Worm (Caenorhabditis elegans): ENCODE measurements around the gene fbxa-6.

fbxa-6 gene

ce11 chrIII:28841-29240 lies 25.9 kb upstream of the fbxa-6 start:
- no peak for TF ChIP-seq nhr-10 (tag; optimal IDR thresholded peaks at IDR 0.05)
- TF ChIP-seq lin-39 (tag; optimal IDR thresholded peaks at IDR 0.05), result no peak
- no peak for TF ChIP-seq tra-1 (GFP tag; IDR thresholded peaks at IDR 0.05)
- no peak for TF ChIP-seq T26A8.4 (GFP tag; IDR thresholded peaks at IDR 0.05)
- TF ChIP-seq F10B5.3 (tag; optimal IDR thresholded peaks at IDR 0.05), result no peak
- TF ChIP-seq daf-12 (tag; optimal IDR thresholded peaks at IDR 0.05), result no peak
- no peak for TF ChIP-seq jun-1 (tag; optimal IDR thresholded peaks at IDR 0.05)
- TF ChIP-seq snpc-1.2 (GFP tag; IDR thresholded peaks at IDR 0.05), result no peak
- TF ChIP-seq tag-97 (GFP tag; IDR thresholded peaks at IDR 0.05), result no peak
- no peak for TF ChIP-seq unc-39 (tag; optimal IDR thresholded peaks at IDR 0.05)

- TF ChIP-seq daf-19 (GFP tag; conservative IDR thresholded peaks at IDR 0.05) (no peak), dve-1 (tag; optimal IDR thresholded peaks at IDR 0.05; ENCODE audit: insufficient read depth) (no peak), spr-1 (tag; optimal IDR thresholded peaks at IDR 0.05) (no peak), ces-1 (GFP tag; optimal IDR thresholded peaks at IDR 0.05) (no peak), aha-1 (tag) (no peak), D1046.2 (GFP tag; IDR thresholded peaks at IDR 0.05) (no peak), daf-12 (tag; optimal IDR thresholded peaks at IDR 0.05) (no peak), vab-7 (GFP tag; IDR thresholded peaks at IDR 0.05) (no peak), lim-7 (GFP tag; IDR thresholded peaks at IDR 0.05) (no peak), daf-16 (GFP tag; optimal IDR thresholded peaks at IDR 0.05) (no peak), daf-16 (tag; optimal IDR thresholded peaks at IDR 0.05) (no peak), dmd-6 (GFP tag; IDR thresholded peaks at IDR 0.05) (no peak), nhr-48 (tag; optimal IDR thresholded peaks at IDR 0.05) (no peak), tra-1 (GFP tag; IDR thresholded peaks at IDR 0.05) (no peak), lin-38 (GFP tag; IDR thresholded peaks at IDR 0.05) (no peak), hlh-11 (tag; optimal IDR thresholded peaks at IDR 0.05) (no peak), F37D6.2 (tag; optimal IDR thresholded peaks at IDR 0.05) (no peak), lin-1 (GFP tag; IDR thresholded peaks at IDR 0.05) (no peak), mes-2 (tag; optimal IDR thresholded peaks at IDR 0.05; ENCODE audit: poor library complexity, severe bottlenecking) (no peak), pqm-1 (tag; optimal IDR thresholded peaks at IDR 0.05) (no peak)
These were observed 24.5 kb upstream of the fbxa-6 start for ce11 chrIII:27341-27947.

ce11 chrIII:25582-25996 lies 22.7 kb upstream of the fbxa-6 start:
- TF ChIP-seq lin-1 (GFP tag; IDR thresholded peaks at IDR 0.05), result no peak
- TF ChIP-seq dmd-6 (GFP tag; IDR thresholded peaks at IDR 0.05), result peak; percentile 47
- peak; percentile 55 for TF ChIP-seq mes-2 (tag; optimal IDR thresholded peaks at IDR 0.05; ENCODE audit: poor library complexity, severe bottlenecking)
- TF ChIP-seq ZK337.2 (GFP tag; IDR thresholded peaks at IDR 0.05), result no peak
- TF ChIP-seq skn-1 (tag; optimal IDR thresholded peaks at IDR 0.05), result no peak
- TF ChIP-seq hif-1 (tag; optimal IDR thresholded peaks at IDR 0.05), result peak in 1 of 2 experiments; percentile 80
- no peak for TF ChIP-seq lin-29 (GFP tag; IDR thresholded peaks at IDR 0.05)
- TF ChIP-seq unc-39 (tag; optimal IDR thresholded peaks at IDR 0.05), result no peak
- no peak for TF ChIP-seq ZK546.5 (tag; optimal IDR thresholded peaks at IDR 0.05)
- no peak for TF ChIP-seq pha-4 (GFP tag; IDR thresholded peaks at IDR 0.05)
- TF ChIP-seq pha-4 (tag; optimal IDR thresholded peaks at IDR 0.05), result no peak
- no peak for TF ChIP-seq saeg-2 (GFP tag; IDR thresholded peaks at IDR 0.05)
- peak in 1 of 2 experiments; percentile 61 for TF ChIP-seq unc-62 (GFP tag; optimal IDR thresholded peaks at IDR 0.05 in 1 of 2)
- no peak for TF ChIP-seq unc-62 (tag; optimal IDR thresholded peaks at IDR 0.05)
- no peak for TF ChIP-seq ztf-11 (tag; optimal IDR thresholded peaks at IDR 0.05)
- peak; percentile 80 for TF ChIP-seq F37D6.2 (tag; optimal IDR thresholded peaks at IDR 0.05)
- TF ChIP-seq mdt-29 (GFP tag; IDR thresholded peaks at IDR 0.05), result no peak
- peak; percentile 65; the same call in 1 of the 2 replicates for TF ChIP-seq arid-1 (GFP tag; conservative IDR thresholded peaks at IDR 0.05)
- no peak for TF ChIP-seq dve-1 (tag; optimal IDR thresholded peaks at IDR 0.05; ENCODE audit: insufficient read depth)
- TF ChIP-seq nhr-77 (tag; optimal IDR thresholded peaks at IDR 0.05), result no peak
- TF ChIP-seq nhr-102 (tag; optimal IDR thresholded peaks at IDR 0.05), result no peak
- TF ChIP-seq daf-16 (GFP tag; optimal IDR thresholded peaks at IDR 0.05), result no peak
- no peak for TF ChIP-seq daf-16 (tag; optimal IDR thresholded peaks at IDR 0.05)
- no peak for TF ChIP-seq nhr-25 (tag; optimal IDR thresholded peaks at IDR 0.05; ENCODE audit: borderline replicate concordance, insufficient read depth)
- TF ChIP-seq madf-5 (GFP tag; IDR thresholded peaks at IDR 0.05), result no peak
- no peak for TF ChIP-seq ztf-7 (tag; optimal IDR thresholded peaks at IDR 0.05)
- no peak for TF ChIP-seq F44E2.7 (GFP tag; IDR thresholded peaks at IDR 0.05)
- peak; percentile 93 for TF ChIP-seq aha-1 (tag)
- no peak for TF ChIP-seq lir-3 (tag; optimal IDR thresholded peaks at IDR 0.05)
